Fruit fly (Drosophila melanogaster) S2 (cell line): Measurements from ENCODE around the gene BthD.

Experiments used
- CG8478 ChIP-seq: fragments of >200 bp; optimal IDR thresholded peaks from 2 replicates; lab custom pipeline; 2018
- CTCF ChIP-seq, 2 experiments: fragments of >200 bp; optimal IDR thresholded peaks; 2 replicates each; lab custom pipeline; 2018

DNA sequence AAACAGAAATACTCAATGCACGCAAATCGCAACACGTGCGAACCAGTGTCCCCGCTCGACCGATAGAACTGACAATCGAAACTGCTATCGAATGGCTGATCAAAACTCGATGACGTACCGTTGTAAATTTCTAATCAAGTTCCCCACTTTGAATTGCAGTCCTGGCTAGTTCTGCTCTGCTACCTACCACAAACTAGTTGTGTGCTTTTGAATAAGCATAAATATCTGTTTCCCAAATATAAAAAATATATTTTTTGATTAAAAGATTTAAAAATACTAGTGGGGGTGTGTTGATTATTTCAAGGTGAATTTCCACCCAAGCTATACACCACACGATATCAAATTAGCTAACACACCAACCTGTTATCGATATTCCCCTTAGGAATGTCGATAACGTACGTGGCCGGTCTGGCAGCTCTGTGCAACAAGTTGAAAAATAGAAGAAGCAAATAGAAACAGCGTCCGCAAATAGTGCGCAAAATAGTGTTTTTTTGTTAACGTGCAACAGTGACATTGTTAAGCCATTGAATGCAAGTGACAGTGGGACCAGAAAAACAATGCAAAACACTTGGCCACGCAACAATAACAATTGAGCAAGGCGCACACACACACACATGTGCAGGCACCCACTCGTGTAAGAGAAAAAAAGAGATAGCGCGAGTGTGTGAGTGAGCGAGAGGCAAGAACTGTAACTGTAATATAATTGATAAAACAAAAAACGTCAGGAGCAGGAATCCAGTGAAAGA is 12.6 kb downstream of the BthD start, which contains the start of the genes CG2691 and NFAT:
- TF ChIP-seq CG8478 (lab: Kevin White, UChicago) (no peak), CTCF (optimal IDR thresholded peaks at IDR 0.05; lab: Kevin White, UChicago) (peak in 1 of 2 experiments; percentile 22)
